Worm (Caenorhabditis elegans): ENCODE measurements around the gene tbx-33.
"Not testable (repeated sequence)": the region's sequence is repeated elsewhere in the genome, so short reads cannot be mapped to it uniquely, and the experiment has no call there.

DNA sequence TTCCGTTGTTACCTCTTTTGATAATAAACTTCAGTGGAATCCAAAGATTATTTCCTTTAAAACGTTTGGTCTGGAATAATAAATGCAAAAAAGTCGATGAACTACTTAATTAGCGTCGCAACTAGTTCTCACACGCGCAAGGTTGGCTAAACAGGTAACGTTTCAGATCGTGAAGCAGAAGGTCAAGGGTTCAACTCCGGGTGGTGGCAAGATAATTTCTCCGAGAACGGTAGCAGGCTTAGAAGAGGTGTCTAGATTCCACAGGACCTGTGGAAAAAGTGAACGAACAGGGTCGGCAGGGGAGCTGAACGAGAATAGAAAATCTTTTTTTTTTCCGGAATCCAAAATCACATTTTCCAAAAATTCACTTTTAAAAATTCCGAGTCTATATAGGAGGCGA is 27.7 kb downstream of the tbx-33 start:
- TF ChIP-seq hrde-1 (tag; optimal IDR thresholded peaks at IDR 0.05; ENCODE audit: borderline replicate concordance); K12H6.12 (tag; optimal IDR thresholded peaks at IDR 0.05); unc-130 (GFP tag; optimal IDR thresholded peaks at IDR 0.05); F57A8.1 (GFP tag; optimal IDR thresholded peaks at IDR 0.05); lin-54 (GFP tag; optimal IDR thresholded peaks at IDR 0.05); zim-3 (tag; optimal IDR thresholded peaks at IDR 0.05); hsf-1 (GFP tag; IDR thresholded peaks at IDR 0.05); snpc-4 (GFP tag; optimal IDR thresholded peaks at IDR 0.05); snpc-4 (tag; optimal IDR thresholded peaks at IDR 0.05); C17E4.6 (GFP tag; IDR thresholded peaks at IDR 0.05); ceh-27 (GFP tag; optimal IDR thresholded peaks at IDR 0.05); nfya-1 (tag; optimal IDR thresholded peaks at IDR 0.05; ENCODE audit: borderline replicate concordance, insufficient read depth); efl-1 (GFP tag; optimal IDR thresholded peaks at IDR 0.05): not testable (repeated sequence)
- TF ChIP-seq hmg-1.2 (GFP tag; IDR thresholded peaks at IDR 0.05) = peak; percentile 33; the same call in 1 of the 2 replicates
